Worm (Caenorhabditis elegans): ENCODE data around the gene F16G10.7.

Gene F16G10.7

DNA sequence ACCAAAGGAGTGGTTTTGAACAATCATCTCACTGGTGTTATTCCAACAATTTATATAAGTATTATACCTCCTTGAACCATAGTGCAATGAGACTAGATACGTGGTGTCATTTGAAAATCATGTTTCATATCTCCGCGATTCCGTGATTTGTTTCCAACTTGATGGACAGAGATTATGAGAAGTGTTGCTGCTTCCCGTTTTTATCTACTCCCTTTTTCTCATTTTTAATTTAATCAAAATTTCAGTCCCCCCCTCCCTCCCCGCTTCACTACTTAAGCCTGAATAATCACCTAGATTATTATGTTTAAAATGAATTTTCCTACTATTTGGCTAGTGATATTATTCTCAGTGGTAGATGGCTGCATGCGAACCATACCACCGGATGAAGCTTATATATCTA is 8.0 kb downstream of the F16G10.7 start, which contains the start of gene F16G10.3:
TSS of gene F16G10.3 (plus strand) at position 301 of the 400 bp plus-strand sequence.
- no peak for TF ChIP-seq snpc-4 (tag; optimal IDR thresholded peaks at IDR 0.05)
- no peak for TF ChIP-seq C34F6.9 (tag; optimal IDR thresholded peaks at IDR 0.05)
- TF ChIP-seq nhr-237 (tag; optimal IDR thresholded peaks at IDR 0.05): no peak
- TF ChIP-seq nhr-77 (tag; optimal IDR thresholded peaks at IDR 0.05): no peak
- no peak for TF ChIP-seq nhr-12 (tag; optimal IDR thresholded peaks at IDR 0.05)
- TF ChIP-seq skn-1 (tag; optimal IDR thresholded peaks at IDR 0.05): no peak
- no peak for TF ChIP-seq ceh-16 (tag; optimal IDR thresholded peaks at IDR 0.05)

DNA sequence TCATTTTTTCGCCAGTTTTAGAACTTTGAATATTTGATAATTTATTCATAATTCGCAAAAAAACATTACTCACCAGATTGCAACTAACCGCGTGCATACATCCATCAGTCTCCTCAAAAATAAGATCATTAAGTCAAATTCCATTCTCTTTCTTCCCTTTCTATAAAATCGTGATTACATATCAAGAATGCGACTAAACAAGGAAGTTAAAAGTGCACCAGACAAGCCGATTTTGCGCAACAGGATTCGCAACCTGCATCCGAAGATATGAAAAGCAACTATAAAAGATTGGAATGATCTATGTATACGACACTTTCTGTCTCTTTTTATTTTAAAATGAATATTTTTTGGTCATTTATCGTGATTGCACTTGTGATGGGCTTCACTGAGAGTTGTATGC is 11.1 kb downstream of the F16G10.7 start, which contains the start of gene hpo-25:
TSS of gene hpo-25 (plus strand) at position 301 of the 400 bp plus-strand sequence.
- TF ChIP-seq crh-2 (tag; optimal IDR thresholded peaks at IDR 0.05) (no peak), zag-1 (tag; optimal IDR thresholded peaks at IDR 0.05) (no peak), nhr-129 (tag; optimal IDR thresholded peaks at IDR 0.05) (no peak), dmd-4 (tag; optimal IDR thresholded peaks at IDR 0.05) (no peak), mbf-1 (tag; optimal IDR thresholded peaks at IDR 0.05) (no peak), lin-39 (tag; optimal IDR thresholded peaks at IDR 0.05) (no peak), sma-3 (GFP tag; optimal IDR thresholded peaks at IDR 0.05) (no peak), ztf-4 (tag; optimal IDR thresholded peaks at IDR 0.05) (no peak), nhr-12 (tag; optimal IDR thresholded peaks at IDR 0.05) (no peak), unc-39 (tag; optimal IDR thresholded peaks at IDR 0.05) (no peak)

DNA sequence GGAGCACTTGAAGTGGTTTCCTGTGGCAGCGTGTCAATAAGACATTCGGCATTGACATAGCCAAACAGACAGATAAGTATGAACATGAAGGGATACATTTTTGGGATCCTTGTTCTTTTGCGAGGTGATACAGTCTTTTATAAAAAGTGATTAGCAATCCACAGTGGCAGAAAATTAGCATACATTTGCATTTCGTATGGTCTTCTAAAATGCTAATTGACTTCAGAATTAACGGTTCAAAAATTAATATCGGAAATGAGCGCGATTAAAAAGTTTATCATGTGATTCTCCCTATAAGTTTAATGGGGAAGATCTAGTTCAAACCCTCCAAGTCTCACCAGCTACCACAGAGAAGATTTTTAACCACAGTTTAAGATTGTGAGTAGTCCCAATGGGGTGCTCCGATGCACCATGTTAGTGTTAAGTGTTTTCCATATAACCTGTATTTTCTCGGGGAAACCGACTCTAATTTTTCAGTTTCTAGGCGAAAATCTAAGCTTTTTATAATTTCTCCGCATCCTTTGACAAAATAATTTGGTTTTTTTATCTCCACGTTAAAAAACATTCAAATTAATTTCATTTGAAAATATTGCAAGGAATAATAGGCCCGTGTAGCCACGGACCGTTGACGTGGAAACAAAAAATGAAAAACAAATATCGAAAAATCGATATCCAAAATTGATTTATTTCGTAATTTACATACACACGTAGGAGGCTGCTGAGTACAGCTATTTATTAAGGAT is 13.3 kb downstream of the F16G10.7 start, which contains the start of the genes F43C11.12 and F16G10.5:
TSS of gene F43C11.12 (minus strand) at position 101 of the 743 bp plus-strand sequence.
TSS of gene F16G10.5 (plus strand) at position 693 of the 743 bp plus-strand sequence.
- no peak for TF ChIP-seq nhr-10 (tag; optimal IDR thresholded peaks at IDR 0.05)
- no peak for TF ChIP-seq Y55F3AM.14 (GFP tag; optimal IDR thresholded peaks at IDR 0.05)
- no peak for TF ChIP-seq nhr-21 (tag; optimal IDR thresholded peaks at IDR 0.05)
- no peak for TF ChIP-seq nhr-237 (tag; optimal IDR thresholded peaks at IDR 0.05)
- TF ChIP-seq ceh-82 (tag; optimal IDR thresholded peaks at IDR 0.05): no peak
- no peak for TF ChIP-seq sma-3 (GFP tag; optimal IDR thresholded peaks at IDR 0.05)
- no peak for TF ChIP-seq ama-1 (optimal IDR thresholded peaks at IDR 0.05)

DNA sequence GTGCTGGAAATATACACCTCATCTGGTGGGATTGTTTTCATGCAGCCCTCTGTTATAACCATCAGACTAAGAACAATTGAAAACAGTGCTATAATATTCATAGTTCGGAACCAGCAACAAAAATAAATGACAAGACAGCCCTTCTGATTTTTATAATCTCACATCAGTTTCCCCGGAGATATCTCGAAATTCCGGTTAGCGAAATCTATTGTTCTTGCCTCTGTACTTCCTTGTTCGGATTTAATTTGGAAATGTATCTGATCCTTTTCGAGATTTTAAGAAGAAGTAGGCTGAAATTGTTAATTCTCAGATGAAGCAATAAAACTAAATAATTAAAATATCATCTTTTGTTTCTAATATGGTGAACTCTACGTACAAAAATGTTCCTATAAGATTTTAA is 16.4 kb downstream of the F16G10.7 start, which contains the start of gene F43C11.11:
TSS of gene F43C11.11 (minus strand) at position 101 of the 400 bp plus-strand sequence.
- TF ChIP-seq nhr-25 (tag; optimal IDR thresholded peaks at IDR 0.05): no peak
- TF ChIP-seq snpc-4 (tag; optimal IDR thresholded peaks at IDR 0.05): no peak
- TF ChIP-seq lin-39 (tag; optimal IDR thresholded peaks at IDR 0.05): no peak
- TF ChIP-seq ama-1 (optimal IDR thresholded peaks at IDR 0.05): no peak
- TF ChIP-seq dmd-4 (tag; optimal IDR thresholded peaks at IDR 0.05): no peak
- TF ChIP-seq nhr-237 (tag; optimal IDR thresholded peaks at IDR 0.05): no peak
- no peak for TF ChIP-seq ZK546.5 (tag; optimal IDR thresholded peaks at IDR 0.05)
- no peak for TF ChIP-seq peb-1 (tag; optimal IDR thresholded peaks at IDR 0.05)
- no peak for TF ChIP-seq sma-9 (GFP tag; optimal IDR thresholded peaks at IDR 0.05)
- no peak for TF ChIP-seq sma-9 (tag; optimal IDR thresholded peaks at IDR 0.05)
- TF ChIP-seq mab-5 (tag; optimal IDR thresholded peaks at IDR 0.05): no peak
- TF ChIP-seq Y55F3AM.14 (GFP tag; optimal IDR thresholded peaks at IDR 0.05): no peak
- no peak for TF ChIP-seq unc-39 (tag; optimal IDR thresholded peaks at IDR 0.05)
- TF ChIP-seq lin-11 (tag; optimal IDR thresholded peaks at IDR 0.05): no peak
- TF ChIP-seq ztf-4 (tag; optimal IDR thresholded peaks at IDR 0.05): no peak
- no peak for TF ChIP-seq nhr-21 (tag; optimal IDR thresholded peaks at IDR 0.05)

DNA sequence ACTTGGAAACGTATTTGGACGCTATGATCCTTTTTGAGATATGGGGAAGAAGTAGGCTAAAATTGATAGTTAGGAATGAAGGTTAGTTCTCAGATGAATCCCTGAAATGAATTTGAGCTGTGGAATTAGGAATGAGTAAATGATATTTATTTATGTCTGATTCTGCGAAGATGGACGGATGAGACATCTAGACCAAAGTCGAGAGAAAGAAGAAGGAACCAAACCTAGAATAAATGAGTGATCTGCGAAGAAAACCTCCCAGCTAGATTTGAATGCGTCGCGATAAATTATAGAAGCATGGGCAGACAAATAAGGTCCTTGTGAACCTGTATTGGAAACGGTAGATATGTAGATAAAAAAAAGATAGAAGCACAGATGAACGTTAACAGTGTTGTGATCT is 20.1 kb downstream of the F16G10.7 start, which contains the start of gene F43C11.16:
TSS of gene F43C11.16 (minus strand) at position 101 of the 400 bp plus-strand sequence.
- TF ChIP-seq sem-4 (tag; optimal IDR thresholded peaks at IDR 0.05) (no peak), nhr-23 (tag; optimal IDR thresholded peaks at IDR 0.05) (no peak), mbf-1 (tag; optimal IDR thresholded peaks at IDR 0.05) (no peak), unc-39 (tag; optimal IDR thresholded peaks at IDR 0.05) (no peak), ZK546.5 (tag; optimal IDR thresholded peaks at IDR 0.05) (no peak), mab-5 (tag; optimal IDR thresholded peaks at IDR 0.05) (no peak), lsy-2 (tag; optimal IDR thresholded peaks at IDR 0.05) (no peak), fos-1 (tag; optimal IDR thresholded peaks at IDR 0.05) (no peak), skn-1 (tag; optimal IDR thresholded peaks at IDR 0.05) (no peak), ztf-1 (GFP tag; conservative IDR thresholded peaks at IDR 0.05) (no peak), dmd-4 (tag; optimal IDR thresholded peaks at IDR 0.05) (no peak)

Measured in whole organism, L2 larva.